Worm (Caenorhabditis elegans): ENCODE measurements around the gene R06B10.7.

DNA sequence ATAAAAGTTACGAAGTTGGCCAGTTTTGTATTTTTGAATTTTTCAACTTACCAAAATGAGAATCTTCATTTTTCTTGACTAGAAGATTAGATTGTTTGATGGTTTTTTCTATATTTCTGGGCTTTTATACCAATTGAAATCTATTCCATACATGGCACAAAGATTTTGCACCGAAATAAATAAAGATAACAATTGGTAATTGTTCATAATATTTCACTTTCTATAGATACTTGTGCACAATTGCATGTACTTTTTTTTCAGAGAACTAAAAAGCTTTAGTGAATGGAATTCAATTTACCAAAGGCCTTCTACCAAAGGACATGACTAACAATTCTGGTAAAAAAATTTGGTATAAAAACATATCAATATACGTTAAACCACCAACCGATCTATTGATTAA is 46.6 kb downstream of the R06B10.7 start, which contains the start of the genes T12B5.15 and T12B5.14:
- TF ChIP-seq dao-5 (tag; optimal IDR thresholded peaks at IDR 0.05) (no peak), him-1 (tag; optimal IDR thresholded peaks at IDR 0.05) (no peak), W03F9.2 (tag; optimal IDR thresholded peaks at IDR 0.05) (no peak)

Data from whole organism, L4/young adult.